Worm (Caenorhabditis elegans) whole organism, L1 larva: ENCODE measurements around the gene lsm-8.

Experiments used
- C04F5.9 ChIP-seq: sonication (generic microtip); optimal IDR thresholded peaks from 2 replicates; lab custom pipeline; 2016; ENCODE audit warnings: missing genetic modification characterization, missing compliant biosample characterization
- C16A3.4 ChIP-seq: fragments of 150-350 bp; optimal IDR thresholded peaks from 2 replicates; lab custom pipeline; 2014; ENCODE audit warnings: missing biosample characterization, missing genetic modification characterization
- F16B12.6 ChIP-seq: fragments of 150-350 bp; optimal IDR thresholded peaks from 2 replicates; lab custom pipeline; 2014; ENCODE audit warnings: missing biosample characterization, missing genetic modification characterization
- aha-1 ChIP-seq: fragments of 150-350 bp; optimal IDR thresholded peaks from 2 replicates; lab custom pipeline; 2014; ENCODE audit warnings: missing biosample characterization, missing genetic modification characterization
- aly-2 ChIP-seq: fragments of 150-350 bp; optimal IDR thresholded peaks from 2 replicates; lab custom pipeline; 2014; ENCODE audit warnings: missing biosample characterization, missing genetic modification characterization
- ama-1 ChIP-seq: fragments of 150-350 bp; optimal IDR thresholded peaks from 2 replicates; lab custom pipeline; 2014
- blmp-1 ChIP-seq: fragments of 150-350 bp; optimal IDR thresholded peaks from 2 replicates; lab custom pipeline; 2014; ENCODE audit warnings: missing biosample characterization, missing genetic modification characterization
- ceh-63 ChIP-seq: fragments of 200-800 bp; sonication (Bioruptor generic); optimal IDR thresholded peaks from 2 replicates; lab custom pipeline; 2018; ENCODE audit warnings: mild to moderate bottlenecking, missing genetic modification characterization, missing compliant biosample characterization
- ceh-8 ChIP-seq: fragments of 200-800 bp; sonication (Bioruptor generic); optimal IDR thresholded peaks from 2 replicates; lab custom pipeline; 2018; ENCODE audit warnings: mild to moderate bottlenecking, missing genetic modification characterization, moderate library complexity, missing compliant biosample characterization
- ceh-88 ChIP-seq: fragments of 200-800 bp; sonication (Bioruptor generic); IDR thresholded peaks from 2 replicates; pipeline ENCODE4 v1.3.6; 2022; ENCODE audit warnings: missing genetic modification characterization, missing compliant biosample characterization
- efl-3 ChIP-seq: fragments of 200-800 bp; sonication (Bioruptor generic); optimal IDR thresholded peaks from 2 replicates; lab custom pipeline; 2018; ENCODE audit warnings: mild to moderate bottlenecking, missing genetic modification characterization, missing compliant biosample characterization
- egl-13 ChIP-seq: sonication (generic microtip); optimal IDR thresholded peaks from 2 replicates; lab custom pipeline; 2016; ENCODE audit warnings: missing genotype, missing genetic modification reagents, missing genetic modification characterization, missing compliant biosample characterization
- egl-27 ChIP-seq, 2 experiments: fragments of 150-350 bp in 1 of 2; sonication (generic microtip); optimal IDR thresholded peaks; 3 replicates each; lab custom pipeline; 2017 to 2018; ENCODE audit warnings: missing biosample characterization in 2 of 2, missing genetic modification characterization in 2 of 2, missing genetic modification reagents in 2 of 2
- elt-2 ChIP-seq: sonication (generic microtip); optimal IDR thresholded peaks from 2 replicates; lab custom pipeline; 2016; ENCODE audit warnings: missing genetic modification characterization, mild to moderate bottlenecking, inconsistent platforms, missing compliant biosample characterization, missing genetic modification reagents
- elt-3 ChIP-seq, 6 experiments: fragments of 150-350 bp in 1 of 6; sonication (generic microtip); optimal IDR thresholded peaks; 2 replicates each; lab custom pipeline; 2017 to 2018; ENCODE audit warnings: missing biosample characterization in 6 of 6, missing genetic modification characterization in 6 of 6, inconsistent platforms in 1 of 6
- ets-5 ChIP-seq: fragments of 200-800 bp; sonication (Bioruptor generic); IDR thresholded peaks from 2 replicates; pipeline ENCODE4 v1.3.6; 2022; ENCODE audit warnings: missing genetic modification characterization, missing compliant biosample characterization
- fkh-10 ChIP-seq: sonication (generic microtip); optimal IDR thresholded peaks from 2 replicates; lab custom pipeline; 2017; ENCODE audit warnings: missing biosample characterization, missing genetic modification reagents, missing genetic modification characterization
- fkh-4 ChIP-seq: sonication (generic microtip); optimal IDR thresholded peaks from 2 replicates; lab custom pipeline; 2016; ENCODE audit warnings: missing compliant biosample characterization, missing genetic modification characterization, borderline replicate concordance
- fos-1 ChIP-seq: fragments of 150-350 bp; optimal IDR thresholded peaks from 2 replicates; lab custom pipeline; 2014; ENCODE audit warnings: missing biosample characterization, missing genetic modification characterization
- hlh-17 ChIP-seq: fragments of 200-800 bp; sonication (Bioruptor generic); optimal IDR thresholded peaks from 2 replicates; lab custom pipeline; 2018; ENCODE audit warnings: missing genetic modification characterization, mild to moderate bottlenecking, missing compliant biosample characterization, moderate library complexity, borderline replicate concordance
- hlh-4 ChIP-seq: sonication (generic microtip); optimal IDR thresholded peaks from 2 replicates; lab custom pipeline; 2016; ENCODE audit warnings: mild to moderate bottlenecking, missing genetic modification characterization, missing compliant biosample characterization
- hpl-2 ChIP-seq: fragments of 150-350 bp; optimal IDR thresholded peaks from 2 replicates; lab custom pipeline; 2014; ENCODE audit warnings: missing biosample characterization, missing genetic modification reagents, missing genetic modification characterization
- irx-1 ChIP-seq: sonication (generic microtip); optimal IDR thresholded peaks from 2 replicates; lab custom pipeline; 2016; ENCODE audit warnings: missing genetic modification characterization, missing compliant biosample characterization
- isw-1 ChIP-seq: fragments of 200-800 bp; sonication (Bioruptor generic); IDR thresholded peaks from 2 replicates; pipeline ENCODE4 v1.3.6; 2022; ENCODE audit warnings: missing genetic modification characterization, missing compliant biosample characterization
- jun-1 ChIP-seq: fragments of 150-350 bp; optimal IDR thresholded peaks from 2 replicates; lab custom pipeline; 2014; ENCODE audit warnings: missing biosample characterization, missing genetic modification reagents, missing genetic modification characterization
- lin-14 ChIP-seq: fragments of 200-800 bp; sonication (Bioruptor generic); optimal IDR thresholded peaks from 2 replicates; lab custom pipeline; 2018; ENCODE audit warnings: mild to moderate bottlenecking, missing genetic modification characterization, moderate library complexity, missing compliant biosample characterization
- lin-15B ChIP-seq: fragments of 150-350 bp; sonication (generic microtip); optimal IDR thresholded peaks from 3 replicates; lab custom pipeline; 2014; ENCODE audit warnings: missing biosample characterization, missing genetic modification characterization
- lin-35 ChIP-seq, 2 experiments: fragments of 150-350 bp; optimal IDR thresholded peaks; 2 replicates each; lab custom pipeline; 2014; ENCODE audit warnings: missing biosample characterization in 2 of 2, missing genetic modification characterization in 2 of 2, missing genetic modification reagents in 2 of 2
- lin-39 ChIP-seq: fragments of 150-350 bp; optimal IDR thresholded peaks from 2 replicates; lab custom pipeline; 2014; ENCODE audit warnings: missing biosample characterization, missing genetic modification reagents, missing genetic modification characterization
- lir-3 ChIP-seq: sonication (generic microtip); optimal IDR thresholded peaks from 2 replicates; lab custom pipeline; 2016; ENCODE audit warnings: mild to moderate bottlenecking, missing genetic modification characterization, moderate library complexity, missing compliant biosample characterization; ENCODE audit not compliant: poor library complexity
- mef-2 ChIP-seq: fragments of 150-350 bp; optimal IDR thresholded peaks from 2 replicates; lab custom pipeline; 2014; ENCODE audit warnings: missing biosample characterization, missing genetic modification characterization
- nhr-19 ChIP-seq: fragments of 200-800 bp; sonication (Bioruptor generic); conservative IDR thresholded peaks from 2 replicates; pipeline ENCODE4 v1.3.6; 2022; ENCODE audit warnings: missing genetic modification characterization, missing compliant biosample characterization
- nhr-20 ChIP-seq: sonication (generic microtip); optimal IDR thresholded peaks from 2 replicates; lab custom pipeline; 2016; ENCODE audit warnings: mild to moderate bottlenecking, missing genetic modification characterization, missing compliant biosample characterization
- nhr-237 ChIP-seq: fragments of 150-350 bp; optimal IDR thresholded peaks from 2 replicates; lab custom pipeline; 2014; ENCODE audit warnings: missing biosample characterization, missing genetic modification characterization
- nhr-28 ChIP-seq: fragments of 150-350 bp; optimal IDR thresholded peaks from 2 replicates; lab custom pipeline; 2014; ENCODE audit warnings: missing biosample characterization, missing genetic modification characterization
- nhr-71 ChIP-seq: sonication (generic microtip); optimal IDR thresholded peaks from 2 replicates; lab custom pipeline; 2016; ENCODE audit warnings: mild to moderate bottlenecking, missing genetic modification characterization, moderate library complexity, missing compliant biosample characterization
- nhr-77 ChIP-seq: fragments of 150-350 bp; optimal IDR thresholded peaks from 2 replicates; lab custom pipeline; 2014; ENCODE audit warnings: missing biosample characterization, missing genetic modification characterization
- nhr-84 ChIP-seq: sonication (generic microtip); optimal IDR thresholded peaks from 2 replicates; lab custom pipeline; 2017; ENCODE audit warnings: missing biosample characterization, missing genetic modification characterization
- nhr-85 ChIP-seq: sonication (generic microtip); peaks from one replicate; lab custom pipeline; 2016; ENCODE audit warnings: missing genetic modification characterization, inconsistent platforms, missing compliant biosample characterization
- nhr-90 ChIP-seq: sonication (generic microtip); optimal IDR thresholded peaks from 2 replicates; lab custom pipeline; 2016; ENCODE audit warnings: mild to moderate bottlenecking, missing genetic modification characterization, missing compliant biosample characterization; ENCODE audit not compliant: poor library complexity
- rnt-1 ChIP-seq: sonication (generic microtip); optimal IDR thresholded peaks from 2 replicates; lab custom pipeline; 2016; ENCODE audit warnings: mild to moderate bottlenecking, missing genetic modification characterization, moderate library complexity, missing compliant biosample characterization
- skn-1 ChIP-seq: fragments of 150-350 bp; optimal IDR thresholded peaks from 2 replicates; lab custom pipeline; 2014; ENCODE audit warnings: missing biosample characterization, missing genetic modification characterization
- sox-4 ChIP-seq: sonication (generic microtip); optimal IDR thresholded peaks from 2 replicates; lab custom pipeline; 2016; ENCODE audit warnings: missing genetic modification characterization, missing compliant biosample characterization
- sup-37 ChIP-seq: fragments of 200-800 bp; sonication (Bioruptor generic); optimal IDR thresholded peaks from 2 replicates; lab custom pipeline; 2018; ENCODE audit warnings: mild to moderate bottlenecking, missing genetic modification characterization, missing compliant biosample characterization
- swsn-7 ChIP-seq: sonication (generic microtip); optimal IDR thresholded peaks from 2 replicates; lab custom pipeline; 2016; ENCODE audit warnings: missing genetic modification characterization, missing compliant biosample characterization
- tbx-2 ChIP-seq: sonication (generic microtip); optimal IDR thresholded peaks from 2 replicates; lab custom pipeline; 2016; ENCODE audit warnings: missing genetic modification characterization, missing compliant biosample characterization
- unc-130 ChIP-seq: fragments of 150-350 bp; optimal IDR thresholded peaks from 2 replicates; lab custom pipeline; 2017; ENCODE audit warnings: missing biosample characterization, missing genetic modification characterization, inconsistent platforms
- unc-30 ChIP-seq: sonication (generic microtip); optimal IDR thresholded peaks from 2 replicates; lab custom pipeline; 2017; ENCODE audit warnings: missing biosample characterization, missing genetic modification characterization
- unc-62 ChIP-seq: fragments of 150-350 bp; optimal IDR thresholded peaks from 2 replicates; lab custom pipeline; 2014; ENCODE audit warnings: missing biosample characterization, missing genetic modification reagents, missing genetic modification characterization
- unc-86 ChIP-seq: sonication (generic microtip); optimal IDR thresholded peaks from 2 replicates; lab custom pipeline; 2016; ENCODE audit warnings: missing genetic modification characterization, missing compliant biosample characterization
- vab-15 ChIP-seq: sonication (generic microtip); optimal IDR thresholded peaks from 2 replicates; lab custom pipeline; 2017; ENCODE audit warnings: missing genotype, mild to moderate bottlenecking, missing genetic modification characterization, missing compliant biosample characterization
- xbp-1 ChIP-seq: sonication (generic microtip); optimal IDR thresholded peaks from 2 replicates; lab custom pipeline; 2016; ENCODE audit warnings: missing genetic modification characterization, missing compliant biosample characterization
- zip-4 ChIP-seq: fragments of 200-800 bp; sonication (Bioruptor generic); optimal IDR thresholded peaks from 2 replicates; lab custom pipeline; 2018; ENCODE audit warnings: mild to moderate bottlenecking, missing genetic modification characterization, moderate library complexity, missing compliant biosample characterization
- ztf-11 ChIP-seq, 2 experiments: sonication (generic microtip); optimal IDR thresholded peaks; 2 replicates each; lab custom pipeline; 2016 to 2017; ENCODE audit warnings: missing genetic modification characterization in 2 of 2, missing biosample characterization in 1 of 2, missing compliant biosample characterization in 1 of 2

The lsm-8 gene

ce11 chrIV:6369489-6369888, 43.2 kb downstream of the lsm-8 start:
- TF ChIP-seq vab-15 (tag; lab: Kevin White, UChicago) (no peak), lin-14 (GFP tag; lab: Kevin White, UChicago) (no peak), elt-3 (tag; optimal IDR thresholded peaks at IDR 0.05; lab: Kevin White, UChicago) (no peak), C04F5.9 (no peak), rnt-1 (tag; lab: Kevin White, UChicago) (peak; percentile 70), ets-5 (no peak), hpl-2 (no peak), ama-1 (lab: Kevin White, UChicago) (no peak), nhr-237 (tag; lab: Kevin White, UChicago) (no peak), nhr-71 (peak; percentile 58), lin-15B (tag; lab: Kevin White, UChicago) (no peak), nhr-28 (tag; lab: Kevin White, UChicago) (no peak), unc-130 (tag; lab: Kevin White, UChicago) (no peak), aly-2 (tag; lab: Kevin White, UChicago) (no peak), zip-4 (GFP tag; lab: Kevin White, UChicago) (no peak), F16B12.6 (tag; lab: Kevin White, UChicago) (no peak), sup-37 (GFP tag; lab: Kevin White, UChicago) (no peak), jun-1 (tag; lab: Kevin White, UChicago) (no peak), fkh-4 (tag; lab: Kevin White, UChicago) (peak; percentile 7), C16A3.4 (no peak), fkh-10 (GFP tag; lab: Kevin White, UChicago) (no peak), elt-2 (tag; lab: Kevin White, UChicago) (peak; percentile 28), efl-3 (no peak), mef-2 (tag; lab: Kevin White, UChicago) (no peak), nhr-20 (tag; lab: Kevin White, UChicago) (peak; percentile 22), nhr-19 (GFP tag; lab: Robert Waterston, UW) (peak; percentile 29; the same call in 1 of the 2 replicates), egl-27 (tag; optimal IDR thresholded peaks at IDR 0.05; lab: Kevin White, UChicago) (no peak), lin-35 (GFP tag; optimal IDR thresholded peaks at IDR 0.05; lab: Kevin White, UChicago) (peak; percentile 75 to 91), irx-1 (tag; lab: Kevin White, UChicago) (peak; percentile 59), tbx-2 (tag; lab: Kevin White, UChicago) (peak; percentile 7), swsn-7 (peak; percentile 26), lir-3 (tag; lab: Kevin White, UChicago) (peak; percentile 57), blmp-1 (no peak), unc-30 (tag; lab: Kevin White, UChicago) (no peak), aha-1 (no peak), lin-39 (no peak), xbp-1 (tag; lab: Kevin White, UChicago) (peak; percentile 2), hlh-17 (no peak), ceh-8 (GFP tag; lab: Kevin White, UChicago) (no peak), nhr-90 (tag; lab: Kevin White, UChicago) (peak; percentile 57), sox-4 (tag; lab: Kevin White, UChicago) (peak; percentile 5), nhr-84 (tag; lab: Kevin White, UChicago) (no peak), unc-86 (tag; lab: Kevin White, UChicago) (no peak), egl-13 (tag; lab: Kevin White, UChicago) (peak; percentile 32), skn-1 (tag; lab: Kevin White, UChicago) (no peak), ceh-63 (GFP tag; lab: Kevin White, UChicago) (no peak), nhr-77 (tag; lab: Kevin White, UChicago) (no peak), fos-1 (tag; lab: Kevin White, UChicago) (no peak), nhr-85 (tag; lab: Kevin White, UChicago) (peak; percentile 80), hlh-4 (tag; lab: Kevin White, UChicago) (no peak), ceh-88 (GFP tag; lab: Robert Waterston, UW) (no peak), ztf-11 (tag; optimal IDR thresholded peaks at IDR 0.05; lab: Kevin White, UChicago) (peak in 1 of 2 experiments; percentile 8), unc-62 (no peak), isw-1 (GFP tag; lab: Robert Waterston, UW) (no peak)
